Fruit fly (Drosophila melanogaster) whole organism, embryonic: ENCODE data around the gene Taf11.

ENCODE experiments used
- CG10565 ChIP-seq: fragments of 200-800 bp; sonication (Bioruptor generic); optimal IDR thresholded peaks from 3 replicates; lab custom pipeline; 2016; ENCODE audit warnings: missing biosample characterization, mild to moderate bottlenecking, missing genetic modification characterization
- CG12071 ChIP-seq: fragments of 200-800 bp; sonication (Bioruptor generic); optimal IDR thresholded peaks from 3 replicates; lab custom pipeline; 2018; ENCODE audit warnings: missing biosample characterization, mild to moderate bottlenecking, missing genetic modification characterization
- CG12391 ChIP-seq: fragments of 200-800 bp; sonication (Bioruptor generic); optimal IDR thresholded peaks from 3 replicates; lab custom pipeline; 2018; ENCODE audit warnings: missing biosample characterization, mild to moderate bottlenecking, missing genetic modification characterization, moderate library complexity
- CG12744 ChIP-seq: fragments of 200-800 bp; sonication (Bioruptor generic); optimal IDR thresholded peaks from 2 replicates; lab custom pipeline; 2016; ENCODE audit warnings: missing biosample characterization, missing genetic modification characterization
- CG13296 ChIP-seq: fragments of 200-800 bp; sonication (Bioruptor generic); optimal IDR thresholded peaks from 3 replicates; lab custom pipeline; 2018; ENCODE audit warnings: missing biosample characterization, mild to moderate bottlenecking, missing genetic modification characterization
- CG13624 ChIP-seq: fragments of 200-800 bp; sonication (Bioruptor generic); optimal IDR thresholded peaks from 2 replicates; lab custom pipeline; 2016; ENCODE audit warnings: missing biosample characterization, missing genetic modification characterization
- CG13894 ChIP-seq: fragments of 200-800 bp; sonication (Bioruptor generic); optimal IDR thresholded peaks from 3 replicates; lab custom pipeline; 2018; ENCODE audit warnings: missing biosample characterization, mild to moderate bottlenecking, missing genetic modification characterization, moderate library complexity
- CG14667 ChIP-seq: fragments of 200-800 bp; sonication (Bioruptor generic); IDR thresholded peaks from 2 replicates; pipeline ENCODE4 v1.3.6; 2022; ENCODE audit warnings: missing biosample characterization, missing genetic modification characterization
- CG16863 ChIP-seq: fragments of 200-800 bp; sonication (Bioruptor generic); optimal IDR thresholded peaks from 3 replicates; lab custom pipeline; 2016; ENCODE audit warnings: missing biosample characterization, missing genetic modification characterization
- CG17802 ChIP-seq: fragments of 200-800 bp; sonication (Bioruptor generic); optimal IDR thresholded peaks from 2 replicates; lab custom pipeline; 2018; ENCODE audit warnings: missing biosample characterization, mild to moderate bottlenecking, missing genetic modification characterization, moderate library complexity
- CG32532 ChIP-seq: fragments of 200-800 bp; sonication (Bioruptor generic); IDR thresholded peaks from 2 replicates; pipeline ENCODE4 v1.3.6; 2022; ENCODE audit warnings: missing biosample characterization, missing genetic modification characterization
- CG3838 ChIP-seq: fragments of 200-800 bp; sonication (Bioruptor generic); optimal IDR thresholded peaks from 3 replicates; lab custom pipeline; 2016; ENCODE audit warnings: missing biosample characterization, missing genetic modification characterization
- CG3847 ChIP-seq: fragments of 200-800 bp; sonication (Bioruptor generic); IDR thresholded peaks from 2 replicates; pipeline ENCODE4 v1.3.6; 2022; ENCODE audit warnings: missing biosample characterization, missing genetic modification characterization
- CG4424 ChIP-seq: fragments of 200-800 bp; sonication (Bioruptor generic); optimal IDR thresholded peaks from 3 replicates; lab custom pipeline; 2016; ENCODE audit warnings: missing biosample characterization, missing genetic modification characterization
- CG4730 ChIP-seq: fragments of 200-800 bp; sonication (Bioruptor generic); IDR thresholded peaks from 2 replicates; pipeline ENCODE4 v1.3.6; 2022; ENCODE audit warnings: missing biosample characterization, missing genetic modification characterization
- CG6254 ChIP-seq: fragments of 200-800 bp; sonication (Bioruptor generic); optimal IDR thresholded peaks from 3 replicates; lab custom pipeline; 2017; ENCODE audit warnings: mild to moderate bottlenecking, missing biosample characterization, missing genetic modification reagents, missing genetic modification characterization
- CG6791 ChIP-seq: fragments of 200-800 bp; sonication (Bioruptor generic); IDR thresholded peaks from 3 replicates; pipeline ENCODE4 v1.3.6; 2022; ENCODE audit warnings: missing biosample characterization, missing genetic modification characterization; ENCODE audit not compliant: partially characterized antibody
- CG7786 ChIP-seq: fragments of 200-800 bp; sonication (Bioruptor generic); optimal IDR thresholded peaks from 2 replicates; lab custom pipeline; 2016; ENCODE audit warnings: missing biosample characterization, missing genetic modification characterization
- CG7963 ChIP-seq: fragments of 200-800 bp; sonication (Bioruptor generic); IDR thresholded peaks from 3 replicates; pipeline ENCODE4 v1.3.6; 2022; ENCODE audit warnings: missing biosample characterization, missing genetic modification characterization; ENCODE audit not compliant: partially characterized antibody
- CG7987 ChIP-seq: fragments of 200-800 bp; sonication (Bioruptor generic); optimal IDR thresholded peaks from 2 replicates; lab custom pipeline; 2018; ENCODE audit warnings: missing biosample characterization, mild to moderate bottlenecking, missing genetic modification characterization, moderate library complexity
- CG8359 ChIP-seq: fragments of 200-800 bp; sonication (Bioruptor generic); optimal IDR thresholded peaks from 2 replicates; lab custom pipeline; 2017; ENCODE audit warnings: missing biosample characterization, mild to moderate bottlenecking, missing genetic modification characterization, borderline replicate concordance
- CG8944 ChIP-seq: fragments of 200-800 bp; sonication (Bioruptor generic); optimal IDR thresholded peaks from 3 replicates; lab custom pipeline; 2016; ENCODE audit warnings: missing biosample characterization, missing genetic modification characterization
- Doc2 ChIP-seq: fragments of 200-800 bp; sonication (Bioruptor generic); IDR thresholded peaks from 2 replicates; pipeline ENCODE4 v1.3.6; 2022; ENCODE audit warnings: missing biosample characterization, missing genetic modification characterization
- E2f1 ChIP-seq: fragments of 200-800 bp; sonication (Bioruptor generic); IDR thresholded peaks from 2 replicates; pipeline ENCODE4 v1.3.6; 2022; ENCODE audit warnings: missing biosample characterization, missing genetic modification characterization
- Nf-YC ChIP-seq: fragments of 200-800 bp; optimal IDR thresholded peaks from 3 replicates; lab custom pipeline; 2019; ENCODE audit warnings: missing biosample characterization, mild to moderate bottlenecking, missing genetic modification characterization, moderate library complexity
- Opbp ChIP-seq: fragments of 200-800 bp; sonication (Bioruptor generic); IDR thresholded peaks from 3 replicates; pipeline ENCODE4 v1.3.6; 2022; ENCODE audit warnings: missing biosample characterization, missing genetic modification characterization; ENCODE audit not compliant: partially characterized antibody
- Rx ChIP-seq: fragments of 200-800 bp; sonication (Bioruptor generic); IDR thresholded peaks from 2 replicates; pipeline ENCODE4 v1.3.6; 2022; ENCODE audit warnings: missing biosample characterization, missing genetic modification characterization
- Six4 ChIP-seq: fragments of 200-800 bp; sonication (Bioruptor generic); optimal IDR thresholded peaks from 2 replicates; lab custom pipeline; 2016; ENCODE audit warnings: missing biosample characterization, missing genetic modification characterization
- ase ChIP-seq: fragments of 200-800 bp; sonication (Bioruptor generic); IDR thresholded peaks from 3 replicates; pipeline ENCODE4 v1.3.6; 2022; ENCODE audit warnings: missing biosample characterization, missing genetic modification characterization
- az2 ChIP-seq: fragments of 200-800 bp; sonication (Bioruptor generic); optimal IDR thresholded peaks from 3 replicates; lab custom pipeline; 2016; ENCODE audit warnings: missing biosample characterization, missing genetic modification characterization
- crp ChIP-seq, 2 experiments: fragments of 200-800 bp; sonication (Bioruptor generic); optimal IDR thresholded peaks; 2 replicates in 1 of 2; 3 replicates in 1 of 2; lab custom pipeline; 2017; ENCODE audit warnings: missing biosample characterization in 2 of 2, missing genetic modification characterization in 2 of 2, mild to moderate bottlenecking in 1 of 2, moderate library complexity in 1 of 2
- dati ChIP-seq: fragments of 200-800 bp; sonication (Bioruptor generic); IDR thresholded peaks from 2 replicates; pipeline ENCODE4 v1.3.6; 2022; ENCODE audit warnings: missing biosample characterization, missing genetic modification characterization
- disco-r ChIP-seq: fragments of 200-800 bp; sonication (Bioruptor generic); optimal IDR thresholded peaks from 2 replicates; lab custom pipeline; 2016; ENCODE audit warnings: missing biosample characterization, missing genetic modification characterization
- dmrt11E ChIP-seq: fragments of 200-800 bp; sonication (Bioruptor generic); optimal IDR thresholded peaks from 3 replicates; lab custom pipeline; 2018; ENCODE audit warnings: missing biosample characterization, mild to moderate bottlenecking, missing genetic modification characterization, moderate library complexity
- exex ChIP-seq: fragments of 200-800 bp; sonication (Bioruptor generic); optimal IDR thresholded peaks from 4 replicates; lab custom pipeline; 2018; ENCODE audit warnings: missing biosample characterization, mild to moderate bottlenecking, missing genetic modification characterization, moderate library complexity
- gce ChIP-seq: fragments of 200-800 bp; sonication (Bioruptor generic); IDR thresholded peaks from 3 replicates; pipeline ENCODE4 v1.3.6; 2022; ENCODE audit warnings: missing biosample characterization, missing genetic modification characterization
- gsb ChIP-seq: fragments of 200-800 bp; sonication (Bioruptor generic); IDR thresholded peaks from 2 replicates; pipeline ENCODE4 v1.3.6; 2022; ENCODE audit warnings: missing biosample characterization, missing genetic modification characterization
- ham ChIP-seq: fragments of 200-800 bp; sonication (Bioruptor generic); IDR thresholded peaks from 2 replicates; pipeline ENCODE4 v1.3.6; 2022; ENCODE audit warnings: missing biosample characterization, missing genetic modification characterization
- lmd ChIP-seq: fragments of 200-800 bp; sonication (Bioruptor generic); IDR thresholded peaks from 2 replicates; pipeline ENCODE4 v1.3.6; 2022; ENCODE audit warnings: missing biosample characterization, missing genetic modification characterization
- maf-S ChIP-seq: fragments of 200-800 bp; sonication (Bioruptor generic); optimal IDR thresholded peaks from 2 replicates; lab custom pipeline; 2016; ENCODE audit warnings: missing biosample characterization, missing genetic modification characterization
- mam ChIP-seq: fragments of 200-800 bp; sonication (Bioruptor generic); optimal IDR thresholded peaks from 3 replicates; lab custom pipeline; 2016; ENCODE audit warnings: missing biosample characterization, missing genetic modification characterization
- nerfin-2 ChIP-seq: fragments of 200-800 bp; sonication (Bioruptor generic); IDR thresholded peaks from 2 replicates; pipeline ENCODE4 v1.3.6; 2022; ENCODE audit warnings: missing biosample characterization, missing genetic modification characterization; ENCODE audit not compliant: partially characterized antibody
- p53 ChIP-seq: fragments of 200-800 bp; sonication (Bioruptor generic); optimal IDR thresholded peaks from 2 replicates; lab custom pipeline; 2016; ENCODE audit warnings: missing biosample characterization, missing genetic modification characterization
- pho ChIP-seq: fragments of 200-800 bp; sonication (Bioruptor generic); optimal IDR thresholded peaks from 2 replicates; lab custom pipeline; 2016; ENCODE audit warnings: missing biosample characterization, missing genetic modification characterization
- ranshi ChIP-seq: fragments of 200-800 bp; sonication (Bioruptor generic); IDR thresholded peaks from 2 replicates; pipeline ENCODE4 v1.3.6; 2022; ENCODE audit warnings: missing biosample characterization, missing genetic modification characterization
- rib ChIP-seq: fragments of 200-800 bp; sonication (Bioruptor generic); IDR thresholded peaks from 2 replicates; pipeline ENCODE4 v1.3.6; 2022; ENCODE audit warnings: missing biosample characterization, missing genetic modification characterization
- sd ChIP-seq: fragments of 200-800 bp; sonication (Bioruptor generic); optimal IDR thresholded peaks from 3 replicates; lab custom pipeline; 2018; ENCODE audit warnings: missing biosample characterization, mild to moderate bottlenecking, missing genetic modification characterization, moderate library complexity
- shn ChIP-seq: fragments of 200-800 bp; sonication (Bioruptor generic); optimal IDR thresholded peaks from 3 replicates; lab custom pipeline; 2016; ENCODE audit warnings: missing biosample characterization, missing genetic modification characterization
- slbo ChIP-seq: fragments of 200-800 bp; sonication (Bioruptor generic); IDR thresholded peaks from 2 replicates; pipeline ENCODE4 v1.3.6; 2022; ENCODE audit warnings: missing biosample characterization, missing genetic modification characterization
- ssp ChIP-seq: fragments of 200-800 bp; sonication (Bioruptor generic); IDR thresholded peaks from 2 replicates; pipeline ENCODE4 v1.3.6; 2022; ENCODE audit warnings: missing biosample characterization, missing genetic modification characterization
- yki ChIP-seq: fragments of >200 bp; optimal IDR thresholded peaks from 3 replicates; lab custom pipeline; 2018
- z ChIP-seq: fragments of 200-800 bp; sonication (Bioruptor generic); IDR thresholded peaks from 3 replicates; pipeline ENCODE4 v1.3.6; 2022; ENCODE audit warnings: missing biosample characterization, missing genetic modification characterization

The Taf11 gene

dm6 chr2L:9758856-9759255 lies 4.2 kb downstream of the Taf11 start (continued):
- TF ChIP-seq lmd (GFP tag; lab: Robert Waterston, UW), result peak; percentile 65; the same call in 1 of the 2 replicates
- TF ChIP-seq CG6791 (GFP tag; lab: Robert Waterston, UW), result peak; percentile 94
- TF ChIP-seq CG10565 (GFP tag; lab: Kevin White, UChicago), result no peak
- peak; percentile 9; the same call in 1 of the 2 replicates for TF ChIP-seq ham (GFP tag; lab: Robert Waterston, UW)
- no peak for TF ChIP-seq CG17802 (tag; lab: Kevin White, UChicago)
- no peak for TF ChIP-seq CG12744 (GFP tag; lab: Kevin White, UChicago)
- peak; percentile 61 for TF ChIP-seq az2 (GFP tag; lab: Kevin White, UChicago)
- TF ChIP-seq CG8944, result peak; percentile 64
- peak; percentile 42 for TF ChIP-seq Nf-YC (tag; lab: Kevin White, UChicago)
- no peak for TF ChIP-seq CG6254
- TF ChIP-seq shn (GFP tag; lab: Kevin White, UChicago), result peak; percentile 50
- TF ChIP-seq dmrt11E (tag; lab: Kevin White, UChicago), result no peak
- TF ChIP-seq sd (tag; lab: Kevin White, UChicago), result no peak
- peak; percentile 82 for TF ChIP-seq CG7963 (GFP tag; lab: Robert Waterston, UW)
- TF ChIP-seq CG4730 (GFP tag; lab: Robert Waterston, UW), result peak; percentile 28; the same call in 1 of the 2 replicates
- peak; percentile 63 for TF ChIP-seq E2f1 (GFP tag; lab: Robert Waterston, UW)
- peak; percentile 60 for TF ChIP-seq CG7987 (GFP tag; lab: Kevin White, UChicago)
- TF ChIP-seq CG12071 (GFP tag; lab: Kevin White, UChicago), result peak; percentile 40
- TF ChIP-seq ase (GFP tag; lab: Robert Waterston, UW), result peak; percentile 64; the same call in 2 of the 3 replicates
- 0 out of 2 replicates have a peak, but pooled peaks have one; percentile 8 for TF ChIP-seq Rx (GFP tag; lab: Robert Waterston, UW)
- TF ChIP-seq Opbp, result peak; percentile 95
- TF ChIP-seq Six4, result no peak
- peak; percentile 80 for TF ChIP-seq CG32532 (GFP tag; lab: Robert Waterston, UW)
- TF ChIP-seq maf-S (GFP tag; lab: Kevin White, UChicago), result peak; percentile 1
- peak; percentile 78 for TF ChIP-seq CG13894
- no peak for TF ChIP-seq crp (GFP tag; optimal IDR thresholded peaks at IDR 0.05; lab: Kevin White, UChicago)
- TF ChIP-seq slbo (GFP tag; lab: Robert Waterston, UW), result peak; percentile 88
- no peak for TF ChIP-seq p53 (GFP tag; lab: Kevin White, UChicago)
- TF ChIP-seq CG12391 (tag; lab: Kevin White, UChicago), result peak; percentile 74
- no peak for TF ChIP-seq CG13296
- TF ChIP-seq CG7786 (GFP tag; lab: Kevin White, UChicago), result peak; percentile 52
- peak; percentile 58 for TF ChIP-seq exex (tag; lab: Kevin White, UChicago)
- TF ChIP-seq Doc2 (GFP tag; lab: Robert Waterston, UW), result no peak
- TF ChIP-seq CG4424 (GFP tag; lab: Kevin White, UChicago), result no peak
- TF ChIP-seq gsb (GFP tag; lab: Robert Waterston, UW), result peak; percentile 48
- no peak for TF ChIP-seq z (GFP tag; lab: Robert Waterston, UW)
- TF ChIP-seq yki, result no peak
- TF ChIP-seq CG13624 (GFP tag; lab: Kevin White, UChicago), result peak; percentile 47
- peak; percentile 67 for TF ChIP-seq pho (GFP tag; lab: Kevin White, UChicago)
- TF ChIP-seq CG14667 (GFP tag; lab: Robert Waterston, UW), result peak; percentile 43
- peak; percentile 45 for TF ChIP-seq ssp (GFP tag; lab: Robert Waterston, UW)
- TF ChIP-seq disco-r (GFP tag; lab: Kevin White, UChicago), result no peak
- TF ChIP-seq dati, result 0 out of 2 replicates have a peak, but pooled peaks have one; percentile 7
- TF ChIP-seq CG8359, result no peak
- TF ChIP-seq ranshi (GFP tag; lab: Robert Waterston, UW), result peak; percentile 53; the same call in 1 of the 2 replicates
- peak; percentile 71 for TF ChIP-seq mam
- no peak for TF ChIP-seq CG3838
- peak; percentile 68 for TF ChIP-seq CG3847 (GFP tag; lab: Robert Waterston, UW)
- peak; percentile 87 for TF ChIP-seq nerfin-2 (GFP tag; lab: Robert Waterston, UW)
- no peak for TF ChIP-seq gce
- TF ChIP-seq rib, result peak; percentile 69
- peak; percentile 44 for TF ChIP-seq CG16863 (GFP tag; lab: Kevin White, UChicago)
